Worm (Caenorhabditis elegans): ENCODE results near the gene T16A1.4.

DNA sequence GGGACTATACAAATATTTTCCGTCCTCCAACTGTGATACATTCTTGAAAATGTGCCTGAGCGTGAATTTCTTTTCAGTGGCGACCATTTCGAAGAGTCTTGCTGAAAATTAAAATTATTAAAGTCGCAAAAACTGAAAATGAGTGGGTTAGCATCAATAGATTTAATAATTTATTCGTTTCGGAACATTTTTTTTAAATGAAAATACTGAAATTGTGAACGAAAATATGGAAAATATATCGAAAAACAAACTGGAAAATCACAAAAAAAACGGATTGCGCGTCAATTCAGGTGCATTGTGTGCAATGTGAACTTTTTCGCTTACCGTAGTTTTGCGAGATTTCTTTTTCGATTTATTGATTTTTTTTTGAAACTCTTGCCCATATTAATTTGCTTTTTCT is 49.5 kb upstream of the T16A1.4 start, which contains the start of gene bath-5:
- TF ChIP-seq ZK546.5 (tag; optimal IDR thresholded peaks at IDR 0.05): no peak
- TF ChIP-seq mxl-3 (GFP tag; optimal IDR thresholded peaks at IDR 0.05): no peak
- TF ChIP-seq ceh-62 (tag; optimal IDR thresholded peaks at IDR 0.05): no peak
- no peak for TF ChIP-seq lsy-2 (tag; optimal IDR thresholded peaks at IDR 0.05)
- TF ChIP-seq cey-2 (tag; optimal IDR thresholded peaks at IDR 0.05; ENCODE audit: borderline replicate concordance, insufficient read depth): no peak
- TF ChIP-seq dve-1 (tag; optimal IDR thresholded peaks at IDR 0.05; ENCODE audit: insufficient read depth): no peak
- no peak for TF ChIP-seq ces-1 (GFP tag; optimal IDR thresholded peaks at IDR 0.05)
- TF ChIP-seq mep-1 (tag; optimal IDR thresholded peaks at IDR 0.05): no peak
- no peak for TF ChIP-seq nhr-76 (tag; optimal IDR thresholded peaks at IDR 0.05)
- TF ChIP-seq nhr-11 (tag; optimal IDR thresholded peaks at IDR 0.05): no peak
- no peak for TF ChIP-seq unc-62 (GFP tag; optimal IDR thresholded peaks at IDR 0.05 in 1 of 2)
- TF ChIP-seq unc-62 (tag; optimal IDR thresholded peaks at IDR 0.05): no peak
- TF ChIP-seq R02D3.7 (tag; optimal IDR thresholded peaks at IDR 0.05): no peak
